Fruit fly (Drosophila melanogaster) whole organism, embryonic: ENCODE results near the gene FipoQ.

ENCODE experiments used
- B-H2 ChIP-seq: fragments of 200-800 bp; sonication (Bioruptor generic); optimal IDR thresholded peaks from 2 replicates; lab custom pipeline; 2018; ENCODE audit warnings: missing biosample characterization, mild to moderate bottlenecking, missing genetic modification characterization
- Bdp1 ChIP-seq: fragments of 200-800 bp; sonication (Bioruptor generic); optimal IDR thresholded peaks from 3 replicates; lab custom pipeline; 2016; ENCODE audit warnings: missing biosample characterization, missing genetic modification characterization
- CG10147 ChIP-seq: fragments of 200-800 bp; sonication (Bioruptor generic); optimal IDR thresholded peaks from 2 replicates; lab custom pipeline; 2019; ENCODE audit warnings: missing biosample characterization, mild to moderate bottlenecking, missing genetic modification characterization, moderate library complexity
- CG11723 ChIP-seq: fragments of 200-800 bp; sonication (Bioruptor generic); optimal IDR thresholded peaks from 2 replicates; lab custom pipeline; 2017; ENCODE audit warnings: missing biosample characterization, mild to moderate bottlenecking, missing genetic modification characterization
- CG14014 ChIP-seq: fragments of 200-800 bp; sonication (Bioruptor generic); IDR thresholded peaks from 2 replicates; pipeline ENCODE4 v1.3.6; 2022; ENCODE audit warnings: missing biosample characterization, missing genetic modification characterization
- CG14050 ChIP-seq: fragments of 200-800 bp; sonication (Bioruptor generic); IDR thresholded peaks from 3 replicates; pipeline ENCODE4 v1.3.6; 2022; ENCODE audit warnings: missing biosample characterization, missing genetic modification characterization
- CG1603 ChIP-seq: fragments of 200-800 bp; sonication (Bioruptor generic); optimal IDR thresholded peaks from 2 replicates; lab custom pipeline; 2019; ENCODE audit warnings: missing biosample characterization, mild to moderate bottlenecking, missing genetic modification characterization, moderate library complexity
- CG17385 ChIP-seq: fragments of 200-800 bp; sonication (Bioruptor generic); optimal IDR thresholded peaks from 3 replicates; lab custom pipeline; 2018; ENCODE audit warnings: missing biosample characterization, mild to moderate bottlenecking, missing genetic modification characterization
- CG2116 ChIP-seq: fragments of 200-800 bp; sonication (Bioruptor generic); optimal IDR thresholded peaks from 3 replicates; lab custom pipeline; 2018; ENCODE audit warnings: missing biosample characterization, mild to moderate bottlenecking, missing genetic modification characterization
- CG2889 ChIP-seq: fragments of 200-800 bp; sonication (Bioruptor generic); IDR thresholded peaks from 3 replicates; pipeline ENCODE4 v1.3.6; 2022; ENCODE audit warnings: missing biosample characterization, missing genetic modification characterization
- CG30020 ChIP-seq: fragments of 200-800 bp; optimal IDR thresholded peaks from 2 replicates; lab custom pipeline; 2019; ENCODE audit warnings: missing biosample characterization, mild to moderate bottlenecking, missing genetic modification characterization, moderate library complexity
- CG30431 ChIP-seq: fragments of 200-800 bp; sonication (Bioruptor generic); optimal IDR thresholded peaks from 2 replicates; lab custom pipeline; 2017; ENCODE audit warnings: missing biosample characterization, missing genetic modification characterization
- CG4282 ChIP-seq: fragments of 200-800 bp; sonication (Bioruptor generic); optimal IDR thresholded peaks from 2 replicates; lab custom pipeline; 2016; ENCODE audit warnings: missing biosample characterization, missing genetic modification characterization
- CG4617 ChIP-seq: fragments of 200-800 bp; sonication (Bioruptor generic); optimal IDR thresholded peaks from 3 replicates; lab custom pipeline; 2016; ENCODE audit warnings: missing biosample characterization, missing genetic modification characterization, borderline replicate concordance
- CG4854 ChIP-seq: fragments of 200-800 bp; sonication (Bioruptor generic); optimal IDR thresholded peaks from 2 replicates; lab custom pipeline; 2016; ENCODE audit warnings: missing biosample characterization, missing genetic modification characterization, inconsistent platforms
- CG6765 ChIP-seq: fragments of 200-800 bp; sonication (Bioruptor generic); optimal IDR thresholded peaks from 3 replicates; lab custom pipeline; 2017; ENCODE audit warnings: missing biosample characterization, mild to moderate bottlenecking, missing genetic modification characterization
- CG6791 ChIP-seq: fragments of 200-800 bp; sonication (Bioruptor generic); IDR thresholded peaks from 3 replicates; pipeline ENCODE4 v1.3.6; 2022; ENCODE audit warnings: missing biosample characterization, missing genetic modification characterization; ENCODE audit not compliant: partially characterized antibody
- CG6854 ChIP-seq: fragments of 200-800 bp; sonication (Bioruptor generic); optimal IDR thresholded peaks from 3 replicates; lab custom pipeline; 2017; ENCODE audit warnings: missing biosample characterization, mild to moderate bottlenecking, missing genetic modification characterization
- CG8089 ChIP-seq: fragments of 200-800 bp; sonication (Bioruptor generic); optimal IDR thresholded peaks from 3 replicates; lab custom pipeline; 2016; ENCODE audit warnings: missing biosample characterization, missing genetic modification characterization
- CG8388 ChIP-seq: fragments of 200-800 bp; sonication (Bioruptor generic); optimal IDR thresholded peaks from 2 replicates; lab custom pipeline; 2019; ENCODE audit warnings: missing biosample characterization, mild to moderate bottlenecking, missing genetic modification characterization, moderate library complexity
- CG9876 ChIP-seq: fragments of 200-800 bp; sonication (Bioruptor generic); optimal IDR thresholded peaks from 2 replicates; lab custom pipeline; 2016; ENCODE audit warnings: missing biosample characterization, missing genetic modification characterization
- Dad ChIP-seq: fragments of 200-800 bp; sonication (Bioruptor generic); optimal IDR thresholded peaks from 3 replicates; lab custom pipeline; 2016; ENCODE audit warnings: missing biosample characterization, missing genetic modification characterization
- Deaf1 ChIP-seq: fragments of 200-800 bp; optimal IDR thresholded peaks from 3 replicates; lab custom pipeline; 2019; ENCODE audit warnings: missing biosample characterization, mild to moderate bottlenecking, missing genetic modification characterization, moderate library complexity
- Doc2 ChIP-seq: fragments of 200-800 bp; sonication (Bioruptor generic); IDR thresholded peaks from 2 replicates; pipeline ENCODE4 v1.3.6; 2022; ENCODE audit warnings: missing biosample characterization, missing genetic modification characterization
- HHEX ChIP-seq: fragments of 200-800 bp; sonication (Bioruptor generic); optimal IDR thresholded peaks from 3 replicates; lab custom pipeline; 2017; ENCODE audit warnings: missing biosample characterization, mild to moderate bottlenecking, missing genetic modification characterization, missing genetic modification reagents
- Hmr ChIP-seq: fragments of 200-800 bp; sonication (Bioruptor generic); optimal IDR thresholded peaks from 3 replicates; lab custom pipeline; 2017; ENCODE audit warnings: mild to moderate bottlenecking, missing biosample characterization, missing genetic modification reagents, missing genetic modification characterization
- Lim3 ChIP-seq: fragments of 200-800 bp; sonication (Bioruptor generic); IDR thresholded peaks from 2 replicates; pipeline ENCODE4 v1.3.6; 2022; ENCODE audit warnings: missing biosample characterization, missing genetic modification characterization
- Mad ChIP-seq: fragments of 200-800 bp; sonication (Bioruptor generic); optimal IDR thresholded peaks from 2 replicates; lab custom pipeline; 2016; ENCODE audit warnings: missing biosample characterization, missing genetic modification characterization
- Nf-YA ChIP-seq: fragments of 200-800 bp; sonication (Bioruptor generic); IDR thresholded peaks from 2 replicates; pipeline ENCODE4 v1.3.6; 2022; ENCODE audit warnings: missing biosample characterization, missing genetic modification characterization
- Pdp1 ChIP-seq, 2 experiments: fragments of 200-800 bp; sonication (Bioruptor generic); optimal IDR thresholded peaks; 3 replicates each; lab custom pipeline; 2016; ENCODE audit warnings: missing biosample characterization in 2 of 2, missing genetic modification characterization in 2 of 2, mild to moderate bottlenecking in 1 of 2, moderate library complexity in 1 of 2
- Side ChIP-seq: fragments of 200-800 bp; sonication (Bioruptor generic); optimal IDR thresholded peaks from 2 replicates; lab custom pipeline; 2016; ENCODE audit warnings: missing biosample characterization, missing genetic modification characterization
- amos ChIP-seq: fragments of 200-800 bp; sonication (Bioruptor generic); IDR thresholded peaks from 2 replicates; pipeline ENCODE4 v1.3.6; 2022; ENCODE audit warnings: missing biosample characterization, missing genetic modification characterization; ENCODE audit not compliant: partially characterized antibody
- bsh ChIP-seq, 2 experiments: fragments of 200-800 bp; sonication (Bioruptor generic); optimal IDR thresholded peaks; 2 replicates each; lab custom pipeline; 2017 to 2018; ENCODE audit warnings: mild to moderate bottlenecking in 2 of 2, missing biosample characterization in 2 of 2, missing genetic modification characterization in 2 of 2, moderate library complexity in 1 of 2
- cato ChIP-seq: fragments of 200-800 bp; sonication (Bioruptor generic); optimal IDR thresholded peaks from 2 replicates; lab custom pipeline; 2016; ENCODE audit warnings: missing biosample characterization, missing genetic modification characterization, borderline replicate concordance
- dm ChIP-seq: fragments of 200-800 bp; sonication (Bioruptor generic); optimal IDR thresholded peaks from 3 replicates; lab custom pipeline; 2016; ENCODE audit warnings: missing biosample characterization, missing genetic modification characterization
- dysf ChIP-seq: fragments of 200-800 bp; sonication (Bioruptor generic); IDR thresholded peaks from 3 replicates; pipeline ENCODE4 v1.3.6; 2022; ENCODE audit warnings: missing biosample characterization, missing genetic modification characterization
- eyg ChIP-seq: fragments of 200-800 bp; sonication (Bioruptor generic); optimal IDR thresholded peaks from 3 replicates; lab custom pipeline; 2016; ENCODE audit warnings: missing biosample characterization, missing genetic modification characterization
- grn ChIP-seq: fragments of 200-800 bp; sonication (Bioruptor generic); optimal IDR thresholded peaks from 3 replicates; lab custom pipeline; 2017; ENCODE audit warnings: missing biosample characterization, missing genetic modification characterization
- gro ChIP-seq: fragments of 200-800 bp; sonication (Bioruptor generic); optimal IDR thresholded peaks from 2 replicates; lab custom pipeline; 2016; ENCODE audit warnings: missing biosample characterization, missing genetic modification characterization
- gsb ChIP-seq: fragments of 200-800 bp; sonication (Bioruptor generic); IDR thresholded peaks from 2 replicates; pipeline ENCODE4 v1.3.6; 2022; ENCODE audit warnings: missing biosample characterization, missing genetic modification characterization
- ken ChIP-seq: fragments of 200-800 bp; sonication (Bioruptor generic); IDR thresholded peaks from 3 replicates; pipeline ENCODE4 v1.3.6; 2022; ENCODE audit warnings: missing biosample characterization, missing genetic modification characterization
- lmd ChIP-seq: fragments of 200-800 bp; sonication (Bioruptor generic); IDR thresholded peaks from 2 replicates; pipeline ENCODE4 v1.3.6; 2022; ENCODE audit warnings: missing biosample characterization, missing genetic modification characterization
- lola ChIP-seq, 3 experiments: fragments of >200 bp in 2 of 3; fragments of 200-800 bp in 1 of 3; sonication (Bioruptor generic) in 1 of 3; optimal IDR thresholded peaks; 2 replicates each; lab custom pipeline; 2017 to 2019; ENCODE audit warnings: missing biosample characterization in 3 of 3, missing genetic modification characterization in 3 of 3, mild to moderate bottlenecking in 1 of 3, moderate library complexity in 1 of 3
- mld ChIP-seq: fragments of 200-800 bp; sonication (Bioruptor generic); IDR thresholded peaks from 3 replicates; pipeline ENCODE4 v1.3.6; 2022; ENCODE audit warnings: missing biosample characterization, missing genetic modification characterization; ENCODE audit not compliant: partially characterized antibody
- pum ChIP-seq: fragments of 200-800 bp; sonication (Bioruptor generic); optimal IDR thresholded peaks from 2 replicates; lab custom pipeline; 2016; ENCODE audit warnings: missing biosample characterization, missing genetic modification characterization
- row ChIP-seq: fragments of 200-800 bp; sonication (Bioruptor generic); IDR thresholded peaks from 3 replicates; pipeline ENCODE4 v1.3.6; 2022; ENCODE audit warnings: missing biosample characterization, missing genetic modification characterization
- sc ChIP-seq, 3 experiments: fragments of >200 bp in 2 of 3; fragments of 200-800 bp in 1 of 3; sonication (Bioruptor generic) in 1 of 3; optimal IDR thresholded peaks; 2 replicates in 2 of 3; 3 replicates in 1 of 3; lab custom pipeline; 2017; ENCODE audit warnings: mild to moderate bottlenecking in 1 of 3, missing biosample characterization in 1 of 3, missing genetic modification characterization in 1 of 3, missing genetic modification reagents in 1 of 3
- sob ChIP-seq: fragments of 200-800 bp; sonication (Bioruptor generic); IDR thresholded peaks from 2 replicates; pipeline ENCODE4 v1.3.6; 2022; ENCODE audit warnings: missing biosample characterization, missing genetic modification characterization
- tup ChIP-seq: fragments of 200-800 bp; sonication (Bioruptor generic); optimal IDR thresholded peaks from 2 replicates; lab custom pipeline; 2016; ENCODE audit warnings: missing biosample characterization, mild to moderate bottlenecking, missing genetic modification characterization, moderate library complexity

The FipoQ gene

dm6 chr3R:29478952-29479538, 15.5 kb upstream of the FipoQ start (continued):
- peak; percentile 79 for TF ChIP-seq row
- TF ChIP-seq pum (GFP tag; lab: Kevin White, UChicago), result no peak
- no peak for TF ChIP-seq sc (optimal IDR thresholded peaks at IDR 0.05; lab: Kevin White, UChicago)
- TF ChIP-seq sc (GFP tag; optimal IDR thresholded peaks at IDR 0.05; lab: Kevin White, UChicago), result peak; percentile 0
- no peak for TF ChIP-seq CG30020 (tag; lab: Kevin White, UChicago)
- no peak for TF ChIP-seq Nf-YA (GFP tag; lab: Robert Waterston, UW)
- no peak for TF ChIP-seq CG6791 (GFP tag; lab: Robert Waterston, UW)
- TF ChIP-seq grn (GFP tag; lab: Kevin White, UChicago), result no peak
- peak; percentile 68; the same call in 1 of the 3 replicates for TF ChIP-seq CG2889 (GFP tag; lab: Robert Waterston, UW)
- no peak for TF ChIP-seq lola (GFP tag; optimal IDR thresholded peaks at IDR 0.05; lab: Kevin White, UChicago)
- peak; percentile 66 for TF ChIP-seq CG17385 (GFP tag; lab: Kevin White, UChicago)
- TF ChIP-seq CG8089, result no peak
- peak; percentile 85 for TF ChIP-seq dysf (GFP tag; lab: Robert Waterston, UW)
- TF ChIP-seq CG6854 (GFP tag; lab: Kevin White, UChicago), result peak; percentile 42
- TF ChIP-seq Doc2 (GFP tag; lab: Robert Waterston, UW), result peak; percentile 30; the same call in 1 of the 2 replicates
- peak; percentile 25 for TF ChIP-seq CG8388
- TF ChIP-seq cato (GFP tag; lab: Kevin White, UChicago), result no peak
- no peak for TF ChIP-seq CG4617 (GFP tag; lab: Kevin White, UChicago)
- no peak for TF ChIP-seq Lim3 (GFP tag; lab: Robert Waterston, UW)
- peak; percentile 1 for TF ChIP-seq eyg
- TF ChIP-seq Side, result no peak
- peak; percentile 5 for TF ChIP-seq dm (GFP tag; lab: Kevin White, UChicago)
- TF ChIP-seq Hmr (GFP tag; lab: Kevin White, UChicago), result peak; percentile 64
- TF ChIP-seq Pdp1 (GFP tag; optimal IDR thresholded peaks at IDR 0.05; lab: Kevin White, UChicago), result peak; percentile 31 to 34
- no peak for TF ChIP-seq Bdp1 (GFP tag; lab: Kevin White, UChicago)
- peak; percentile 71 for TF ChIP-seq CG14050 (GFP tag; lab: Robert Waterston, UW)
- TF ChIP-seq CG10147 (GFP tag; lab: Kevin White, UChicago), result peak; percentile 61
- TF ChIP-seq CG1603, result peak; percentile 41
- peak; percentile 50 for TF ChIP-seq HHEX (GFP tag; lab: Kevin White, UChicago)
- peak; percentile 52 for TF ChIP-seq B-H2 (GFP tag; lab: Kevin White, UChicago)
- TF ChIP-seq CG30431 (GFP tag; lab: Kevin White, UChicago), result no peak
- TF ChIP-seq CG14014 (GFP tag; lab: Robert Waterston, UW), result peak; percentile 75; the same call in 1 of the 2 replicates
- TF ChIP-seq gro, result peak; percentile 39
- TF ChIP-seq lmd, result peak; percentile 70
- TF ChIP-seq CG6765 (GFP tag; lab: Kevin White, UChicago), result no peak
- TF ChIP-seq CG4854, result no peak
- TF ChIP-seq Dad (GFP tag; lab: Kevin White, UChicago), result peak; percentile 43
- peak; percentile 24; the same call in 1 of the 2 replicates for TF ChIP-seq amos
- no peak for TF ChIP-seq Mad (GFP tag; lab: Kevin White, UChicago)
- TF ChIP-seq CG9876 (GFP tag; lab: Kevin White, UChicago), result no peak
- TF ChIP-seq ken (GFP tag; lab: Robert Waterston, UW), result peak; percentile 76
- no peak for TF ChIP-seq tup (GFP tag; lab: Kevin White, UChicago)
- TF ChIP-seq Deaf1, result peak; percentile 78
- TF ChIP-seq CG2116 (GFP tag; lab: Kevin White, UChicago), result peak; percentile 8
- peak; percentile 29; the same call in 1 of the 2 replicates for TF ChIP-seq gsb (GFP tag; lab: Robert Waterston, UW)
- TF ChIP-seq CG4282 (GFP tag; lab: Kevin White, UChicago), result no peak
- peak; percentile 43 for TF ChIP-seq CG11723 (GFP tag; lab: Kevin White, UChicago)
- peak; percentile 66 for TF ChIP-seq sob
- no peak for TF ChIP-seq mld (GFP tag; lab: Robert Waterston, UW)
- TF ChIP-seq bsh (GFP tag; optimal IDR thresholded peaks at IDR 0.05; lab: Kevin White, UChicago), result peak in 1 of 2 experiments; percentile 48
